Fruit fly (Drosophila melanogaster) whole organism, prepupa: ENCODE data around the gene PGRP-LF.
A peak's percentile ranks its signal among the peaks of the same experiment; 100 is the strongest.

Source experiments
- Blimp-1 ChIP-seq: fragments of 200-800 bp; sonication (Bioruptor generic); optimal IDR thresholded peaks from 3 replicates; lab custom pipeline; 2017; ENCODE audit warnings: missing biosample characterization, missing genetic modification characterization, mild to moderate bottlenecking, moderate library complexity, missing genetic modification reagents
- CG10631 ChIP-seq: fragments of 200-800 bp; sonication (Bioruptor generic); optimal IDR thresholded peaks from 2 replicates; lab custom pipeline; 2016; ENCODE audit warnings: missing biosample characterization, missing genetic modification characterization
- CG11294 ChIP-seq: fragments of 200-800 bp; sonication (Bioruptor generic); IDR thresholded peaks from 2 replicates; pipeline ENCODE4 v1.3.6; 2022; ENCODE audit warnings: missing biosample characterization, missing genetic modification characterization
- CG11762 ChIP-seq: fragments of 200-800 bp; sonication (Bioruptor generic); optimal IDR thresholded peaks from 3 replicates; lab custom pipeline; 2016; ENCODE audit warnings: missing biosample characterization, missing genetic modification characterization; ENCODE audit not compliant: insufficient read depth
- CG11902 ChIP-seq: fragments of 200-800 bp; sonication (Bioruptor generic); optimal IDR thresholded peaks from 3 replicates; lab custom pipeline; 2016; ENCODE audit warnings: missing biosample characterization, missing genetic modification characterization
- CG15336 ChIP-seq: fragments of 200-800 bp; sonication (Bioruptor generic); IDR thresholded peaks from 2 replicates; pipeline ENCODE4 v1.3.6; 2022; ENCODE audit warnings: missing biosample characterization, missing genetic modification characterization
- CG1621 ChIP-seq: fragments of 200-800 bp; sonication (Bioruptor generic); optimal IDR thresholded peaks from 3 replicates; lab custom pipeline; 2018; ENCODE audit warnings: missing biosample characterization, mild to moderate bottlenecking, missing genetic modification characterization
- CG16779 ChIP-seq: fragments of 200-800 bp; sonication (Bioruptor generic); optimal IDR thresholded peaks from 3 replicates; lab custom pipeline; 2017; ENCODE audit warnings: missing biosample characterization, mild to moderate bottlenecking, missing genetic modification characterization
- CG3032 ChIP-seq: fragments of 200-800 bp; optimal IDR thresholded peaks from 2 replicates; lab custom pipeline; 2019; ENCODE audit warnings: missing biosample characterization, mild to moderate bottlenecking, missing genetic modification characterization, moderate library complexity
- CG32006 ChIP-seq: fragments of 200-800 bp; sonication (Bioruptor generic); optimal IDR thresholded peaks from 3 replicates; lab custom pipeline; 2017; ENCODE audit warnings: missing biosample characterization, mild to moderate bottlenecking, missing genetic modification characterization
- CG3919 ChIP-seq: fragments of 200-800 bp; sonication (Bioruptor generic); optimal IDR thresholded peaks from 3 replicates; lab custom pipeline; 2016; ENCODE audit warnings: missing biosample characterization, missing genetic modification characterization
- CG4318 ChIP-seq: fragments of 200-800 bp; sonication (Bioruptor generic); optimal IDR thresholded peaks from 3 replicates; lab custom pipeline; 2017; ENCODE audit warnings: missing biosample characterization, mild to moderate bottlenecking, missing genetic modification characterization
- CG6792 ChIP-seq: fragments of 200-800 bp; sonication (Bioruptor generic); optimal IDR thresholded peaks from 3 replicates; lab custom pipeline; 2016; ENCODE audit warnings: missing biosample characterization, missing genetic modification characterization
- CG6808 ChIP-seq: fragments of 200-800 bp; sonication (Bioruptor generic); optimal IDR thresholded peaks from 3 replicates; lab custom pipeline; 2017; ENCODE audit warnings: missing biosample characterization, missing genetic modification characterization, mild to moderate bottlenecking, moderate library complexity, missing genetic modification reagents
- CG6854 ChIP-seq: fragments of 200-800 bp; sonication (Bioruptor generic); optimal IDR thresholded peaks from 2 replicates; lab custom pipeline; 2017; ENCODE audit warnings: missing biosample characterization, mild to moderate bottlenecking, missing genetic modification characterization
- CG7368 ChIP-seq: fragments of 200-800 bp; sonication (Bioruptor generic); optimal IDR thresholded peaks from 3 replicates; lab custom pipeline; 2016; ENCODE audit warnings: missing biosample characterization, missing genetic modification characterization
- CG8119 ChIP-seq: fragments of 200-800 bp; sonication (Bioruptor generic); IDR thresholded peaks from 3 replicates; pipeline ENCODE4 v1.3.6; 2022; ENCODE audit warnings: missing biosample characterization, missing genetic modification characterization
- CG8319 ChIP-seq: fragments of 200-800 bp; sonication (Bioruptor generic); optimal IDR thresholded peaks from 3 replicates; lab custom pipeline; 2016; ENCODE audit warnings: missing biosample characterization, missing genetic modification characterization
- CG8632 ChIP-seq: fragments of 200-800 bp; sonication (Bioruptor generic); optimal IDR thresholded peaks from 3 replicates; lab custom pipeline; 2016; ENCODE audit warnings: missing biosample characterization, missing genetic modification characterization
- CG9139 ChIP-seq: fragments of 200-800 bp; sonication (Bioruptor generic); optimal IDR thresholded peaks from 3 replicates; lab custom pipeline; 2017; ENCODE audit warnings: missing biosample characterization, mild to moderate bottlenecking, missing genetic modification characterization
- Eip75B ChIP-seq: fragments of 200-800 bp; sonication (Bioruptor generic); optimal IDR thresholded peaks from 3 replicates; lab custom pipeline; 2016; ENCODE audit warnings: missing biosample characterization, missing genetic modification characterization
- Eip78C ChIP-seq: fragments of 200-800 bp; sonication (Bioruptor generic); peaks from one replicate; lab custom pipeline; 2016; ENCODE audit warnings: missing biosample characterization, missing genetic modification characterization
- Eip93F ChIP-seq: fragments of 200-800 bp; sonication (Bioruptor generic); optimal IDR thresholded peaks from 2 replicates; lab custom pipeline; 2016; ENCODE audit warnings: missing biosample characterization, mild to moderate bottlenecking, missing genetic modification characterization
- Ets21C ChIP-seq: fragments of 200-800 bp; sonication (Bioruptor generic); optimal IDR thresholded peaks from 3 replicates; lab custom pipeline; 2016; ENCODE audit warnings: missing biosample characterization, missing genetic modification characterization
- Gug ChIP-seq: fragments of 200-800 bp; sonication (Bioruptor generic); IDR thresholded peaks from 2 replicates; pipeline ENCODE4 v1.3.6; 2022; ENCODE audit warnings: missing biosample characterization, missing genetic modification characterization
- Hr38 ChIP-seq: sonication (Bioruptor generic); optimal IDR thresholded peaks from 2 replicates; lab custom pipeline; 2016; ENCODE audit warnings: missing biosample characterization, missing genetic modification characterization
- Hr39 ChIP-seq: fragments of 200-800 bp; sonication (Bioruptor generic); optimal IDR thresholded peaks from 2 replicates; lab custom pipeline; 2016; ENCODE audit warnings: missing biosample characterization, missing genetic modification characterization
- Hr4 ChIP-seq: fragments of 200-800 bp; sonication (Bioruptor generic); optimal IDR thresholded peaks from 3 replicates; lab custom pipeline; 2016; ENCODE audit warnings: missing biosample characterization, missing genetic modification characterization
- Met ChIP-seq: fragments of 200-800 bp; sonication (Bioruptor generic); optimal IDR thresholded peaks from 3 replicates; lab custom pipeline; 2016; ENCODE audit warnings: missing biosample characterization, missing genetic modification characterization
- Smox ChIP-seq: fragments of 200-800 bp; sonication (Bioruptor generic); optimal IDR thresholded peaks from 3 replicates; lab custom pipeline; 2016; ENCODE audit warnings: missing biosample characterization, missing genetic modification characterization
- Sox14 ChIP-seq: fragments of 200-800 bp; sonication (Bioruptor generic); optimal IDR thresholded peaks from 3 replicates; lab custom pipeline; 2016; ENCODE audit warnings: missing biosample characterization, missing genetic modification characterization
- achi ChIP-seq: fragments of 200-800 bp; sonication (Bioruptor generic); optimal IDR thresholded peaks from 3 replicates; lab custom pipeline; 2016; ENCODE audit warnings: missing biosample characterization, missing genetic modification characterization
- acj6 ChIP-seq: fragments of 200-800 bp; sonication (Bioruptor generic); optimal IDR thresholded peaks from 3 replicates; lab custom pipeline; 2016; ENCODE audit warnings: missing biosample characterization, missing genetic modification characterization
- dsx ChIP-seq: fragments of 200-800 bp; optimal IDR thresholded peaks from 3 replicates; lab custom pipeline; 2019; ENCODE audit warnings: missing biosample characterization, mild to moderate bottlenecking, missing genetic modification characterization, moderate library complexity; ENCODE audit not compliant: poor library complexity, severe bottlenecking
- eg ChIP-seq: fragments of 200-800 bp; sonication (Bioruptor generic); IDR thresholded peaks from 3 replicates; pipeline ENCODE4 v1.3.6; 2022; ENCODE audit warnings: missing biosample characterization, missing genetic modification characterization
- esn ChIP-seq: fragments of 200-800 bp; sonication (Bioruptor generic); optimal IDR thresholded peaks from 2 replicates; lab custom pipeline; 2016; ENCODE audit warnings: missing biosample characterization, mild to moderate bottlenecking, missing genetic modification characterization, moderate library complexity
- fd59A ChIP-seq: fragments of 200-800 bp; sonication (Bioruptor generic); optimal IDR thresholded peaks from 2 replicates; lab custom pipeline; 2017; ENCODE audit warnings: missing biosample characterization, mild to moderate bottlenecking, missing genetic modification characterization, missing genetic modification reagents
- fd85E ChIP-seq: fragments of 200-800 bp; sonication (Bioruptor generic); optimal IDR thresholded peaks from 3 replicates; lab custom pipeline; 2016; ENCODE audit warnings: missing biosample characterization, missing genetic modification characterization
- fkh ChIP-seq: fragments of 200-800 bp; sonication (Bioruptor generic); optimal IDR thresholded peaks from 3 replicates; lab custom pipeline; 2017; ENCODE audit warnings: missing biosample characterization, mild to moderate bottlenecking, missing genetic modification characterization, moderate library complexity
- lz ChIP-seq: fragments of 200-800 bp; sonication (Bioruptor generic); optimal IDR thresholded peaks from 3 replicates; lab custom pipeline; 2016; ENCODE audit warnings: missing biosample characterization, missing genetic modification characterization
- net ChIP-seq: fragments of 200-800 bp; sonication (Bioruptor generic); optimal IDR thresholded peaks from 3 replicates; lab custom pipeline; 2016; ENCODE audit warnings: missing biosample characterization, missing genetic modification characterization
- pdm3 ChIP-seq: fragments of 200-800 bp; sonication (Bioruptor generic); optimal IDR thresholded peaks from 3 replicates; lab custom pipeline; 2016; ENCODE audit warnings: missing biosample characterization, missing genetic modification characterization
- salr ChIP-seq, 2 experiments: fragments of 200-800 bp; sonication (Bioruptor generic); optimal IDR thresholded peaks; 3 replicates each; lab custom pipeline; 2016 to 2018; ENCODE audit warnings: missing biosample characterization in 2 of 2, missing genetic modification characterization in 2 of 2, mild to moderate bottlenecking in 1 of 2
- spab ChIP-seq: fragments of 200-800 bp; sonication (Bioruptor generic); optimal IDR thresholded peaks from 2 replicates; lab custom pipeline; 2017; ENCODE audit warnings: missing biosample characterization, mild to moderate bottlenecking, missing genetic modification characterization, missing genetic modification reagents
- ss ChIP-seq, 2 experiments: fragments of 200-800 bp; sonication (Bioruptor generic); optimal IDR thresholded peaks; 2 replicates in 1 of 2; 3 replicates in 1 of 2; lab custom pipeline; 2017 to 2018; ENCODE audit warnings: mild to moderate bottlenecking in 2 of 2, missing biosample characterization in 2 of 2, missing genetic modification characterization in 2 of 2, moderate library complexity in 1 of 2
- svp ChIP-seq: fragments of 200-800 bp; sonication (Bioruptor generic); peaks from one replicate; lab custom pipeline; 2016; ENCODE audit warnings: missing biosample characterization, missing genetic modification characterization
- topi ChIP-seq: fragments of 200-800 bp; sonication (Bioruptor generic); optimal IDR thresholded peaks from 3 replicates; lab custom pipeline; 2016; ENCODE audit warnings: missing biosample characterization, missing genetic modification characterization
- vri ChIP-seq: fragments of 200-800 bp; sonication (Bioruptor generic); optimal IDR thresholded peaks from 3 replicates; lab custom pipeline; 2016; ENCODE audit warnings: missing biosample characterization, mild to moderate bottlenecking, missing genetic modification characterization

PGRP-LF gene

DNA sequence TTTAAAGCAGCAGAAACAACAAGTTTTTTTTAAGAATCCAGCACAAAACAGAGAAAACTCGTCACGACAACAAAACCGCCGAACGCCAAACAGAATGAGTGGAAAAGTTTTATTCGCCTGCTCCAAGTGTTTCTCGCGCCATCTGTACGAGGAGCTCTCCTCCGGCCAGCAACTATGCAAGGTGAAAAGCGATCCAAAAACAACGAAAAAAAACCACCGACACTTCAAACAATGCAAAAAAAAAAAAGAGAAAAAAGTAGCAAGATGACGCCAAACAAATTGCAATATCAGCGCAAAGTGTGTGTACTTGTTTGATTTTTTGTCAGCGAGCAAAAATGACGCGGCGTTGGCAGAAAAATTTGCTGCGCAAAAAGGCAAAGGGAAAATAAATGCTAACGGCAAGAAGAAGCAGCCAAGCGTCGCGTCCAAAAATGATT, 18.0 kb downstream of the PGRP-LF start (continued):
- TF ChIP-seq CG9139 (peak; percentile 84), Eip93F (GFP tag; lab: Kevin White, UChicago) (no peak), Eip75B (GFP tag; lab: Kevin White, UChicago) (no peak), Ets21C (GFP tag; lab: Kevin White, UChicago) (no peak), CG10631 (GFP tag; lab: Kevin White, UChicago) (no peak), CG6792 (no peak), CG11294 (GFP tag; lab: Robert Waterston, UW) (no peak)

DNA sequence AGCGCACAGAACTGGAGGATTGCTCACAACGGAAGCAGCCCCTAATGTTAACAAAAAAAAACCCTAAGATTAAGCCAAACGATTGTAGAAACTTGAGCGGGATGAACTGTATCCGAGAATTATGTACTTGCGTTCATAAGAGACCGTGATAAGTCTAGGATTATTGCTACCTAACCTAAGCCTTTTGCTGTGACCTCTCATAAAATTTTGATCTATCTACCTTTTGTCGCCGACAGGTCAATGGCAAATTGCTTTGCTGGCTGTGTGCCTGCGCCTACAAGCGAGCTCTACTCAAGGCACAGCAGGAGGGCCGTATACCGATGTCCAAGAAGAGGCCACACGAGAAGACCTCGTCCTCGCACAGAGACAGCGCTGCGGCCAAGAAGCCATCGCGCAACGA, 19.3 kb downstream of the PGRP-LF start:
- TF ChIP-seq Hr38 (GFP tag; lab: Kevin White, UChicago): no peak
- peak; percentile 77 for TF ChIP-seq svp (GFP tag; lab: Kevin White, UChicago)
- TF ChIP-seq, all 60 proteins: peak for 1

DNA sequence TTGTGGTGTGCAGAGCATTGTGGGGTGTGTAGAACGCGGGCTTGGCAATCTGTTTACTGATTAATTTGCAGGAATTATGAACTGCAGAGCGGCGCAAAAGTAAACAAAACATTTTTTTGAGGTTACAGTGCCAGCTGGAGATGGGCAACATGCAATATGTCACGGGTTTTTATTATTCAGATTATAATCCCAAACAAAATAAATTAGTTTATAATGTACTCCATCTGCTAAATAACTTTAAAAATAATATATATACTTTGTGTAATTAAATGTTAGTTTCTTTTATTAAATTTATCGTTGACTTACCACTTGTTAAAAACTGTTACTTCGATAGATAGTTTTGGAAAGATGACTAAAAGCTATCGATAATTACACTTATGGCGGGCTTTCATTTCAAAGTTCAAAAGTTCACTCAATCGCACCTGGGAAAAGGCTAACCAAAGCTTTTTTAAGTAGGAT, 21.5 kb downstream of the PGRP-LF start, which contains the start of gene Fdx1:
Fdx1 (minus strand) TSS at position 332 of the 459 bp plus-strand sequence.
- TF ChIP-seq acj6 (GFP tag; lab: Kevin White, UChicago): no peak
- TF ChIP-seq eg (GFP tag; lab: Robert Waterston, UW): no peak
- no peak for TF ChIP-seq Hr38 (GFP tag; lab: Kevin White, UChicago)
- no peak for TF ChIP-seq Met (GFP tag; lab: Kevin White, UChicago)
- no peak for TF ChIP-seq Hr4 (GFP tag; lab: Kevin White, UChicago)
- no peak for TF ChIP-seq dsx (GFP tag; lab: Kevin White, UChicago)
- TF ChIP-seq CG6854: no peak
- TF ChIP-seq net (GFP tag; lab: Kevin White, UChicago): peak; percentile 14
- TF ChIP-seq Smox (GFP tag; lab: Kevin White, UChicago): no peak
- no peak for TF ChIP-seq CG15336
- peak; percentile 41 for TF ChIP-seq CG3032 (tag; lab: Kevin White, UChicago)
- TF ChIP-seq Eip78C: peak; percentile 71
- TF ChIP-seq svp (GFP tag; lab: Kevin White, UChicago): peak; percentile 60
- peak; percentile 25; the same call in 1 of the 3 replicates for TF ChIP-seq CG8119 (GFP tag; lab: Robert Waterston, UW)
- no peak for TF ChIP-seq ss (GFP tag; optimal IDR thresholded peaks at IDR 0.05; lab: Kevin White, UChicago)
- TF ChIP-seq vri (GFP tag; lab: Kevin White, UChicago): peak; percentile 11
- no peak for TF ChIP-seq CG11762 (GFP tag; lab: Kevin White, UChicago)
- no peak for TF ChIP-seq spab (GFP tag; lab: Kevin White, UChicago)
- TF ChIP-seq CG1621: no peak
- TF ChIP-seq topi (GFP tag; lab: Kevin White, UChicago): peak; percentile 33
- TF ChIP-seq esn: peak; percentile 55
- peak; percentile 25 for TF ChIP-seq achi (GFP tag; lab: Kevin White, UChicago)
- no peak for TF ChIP-seq Blimp-1
- no peak for TF ChIP-seq fd59A (GFP tag; lab: Kevin White, UChicago)
- no peak for TF ChIP-seq pdm3 (GFP tag; lab: Kevin White, UChicago)
- peak; percentile 38 for TF ChIP-seq lz (GFP tag; lab: Kevin White, UChicago)
- TF ChIP-seq fkh: peak; percentile 96
- TF ChIP-seq fd85E (GFP tag; lab: Kevin White, UChicago): no peak
- TF ChIP-seq Hr39 (GFP tag; lab: Kevin White, UChicago): no peak
- peak; percentile 43 for TF ChIP-seq CG3919 (GFP tag; lab: Kevin White, UChicago)
- no peak for TF ChIP-seq Gug (GFP tag; lab: Robert Waterston, UW)
- no peak for TF ChIP-seq CG8632
- TF ChIP-seq CG8319: no peak
- TF ChIP-seq Sox14 (GFP tag; lab: Kevin White, UChicago): peak; percentile 48
- peak; percentile 5 for TF ChIP-seq Eip93F (GFP tag; lab: Kevin White, UChicago)
- no peak for TF ChIP-seq CG32006 (GFP tag; lab: Kevin White, UChicago)
- no peak for TF ChIP-seq CG4318
- TF ChIP-seq CG10631 (GFP tag; lab: Kevin White, UChicago): no peak
- no peak for TF ChIP-seq salr (GFP tag; optimal IDR thresholded peaks at IDR 0.05; lab: Kevin White, UChicago)
- no peak for TF ChIP-seq CG11902 (GFP tag; lab: Kevin White, UChicago)
- TF ChIP-seq CG16779 (tag; lab: Kevin White, UChicago): no peak
- no peak for TF ChIP-seq CG6808 (GFP tag; lab: Kevin White, UChicago)
- no peak for TF ChIP-seq CG7368
